Fruit fly (Drosophila melanogaster) whole organism, embryonic: ENCODE measurements around the gene CG42307.

ENCODE experiments used
- BEAF-32 ChIP-seq: fragments of 200-800 bp; sonication (Bioruptor generic); optimal IDR thresholded peaks from 3 replicates; lab custom pipeline; 2017; ENCODE audit warnings: missing biosample characterization, missing genetic modification characterization, mild to moderate bottlenecking, moderate library complexity, missing genetic modification reagents
- CG12155 ChIP-seq: fragments of 200-800 bp; sonication (Bioruptor generic); optimal IDR thresholded peaks from 3 replicates; lab custom pipeline; 2016; ENCODE audit warnings: missing biosample characterization, missing genetic modification characterization
- CG12391 ChIP-seq: fragments of 200-800 bp; sonication (Bioruptor generic); optimal IDR thresholded peaks from 3 replicates; lab custom pipeline; 2018; ENCODE audit warnings: missing biosample characterization, mild to moderate bottlenecking, missing genetic modification characterization, moderate library complexity
- CG13775 ChIP-seq: fragments of 200-800 bp; sonication (Bioruptor generic); optimal IDR thresholded peaks from 3 replicates; lab custom pipeline; 2017; ENCODE audit warnings: missing biosample characterization, mild to moderate bottlenecking, missing genetic modification characterization
- CG15514 ChIP-seq: fragments of 200-800 bp; sonication (Bioruptor generic); optimal IDR thresholded peaks from 3 replicates; lab custom pipeline; 2017; ENCODE audit warnings: missing biosample characterization, missing genetic modification characterization, mild to moderate bottlenecking, moderate library complexity, missing genetic modification reagents
- CG17186 ChIP-seq: fragments of 200-800 bp; sonication (Bioruptor generic); optimal IDR thresholded peaks from 3 replicates; lab custom pipeline; 2017; ENCODE audit warnings: missing biosample characterization, missing genetic modification reagents, missing genetic modification characterization
- CG17802 ChIP-seq: fragments of 200-800 bp; sonication (Bioruptor generic); optimal IDR thresholded peaks from 2 replicates; lab custom pipeline; 2018; ENCODE audit warnings: missing biosample characterization, mild to moderate bottlenecking, missing genetic modification characterization, moderate library complexity
- CG17829 ChIP-seq: fragments of 200-800 bp; optimal IDR thresholded peaks from 2 replicates; lab custom pipeline; 2019; ENCODE audit warnings: missing biosample characterization, mild to moderate bottlenecking, missing genetic modification characterization, moderate library complexity
- CG2712 ChIP-seq: fragments of 200-800 bp; optimal IDR thresholded peaks from 3 replicates; lab custom pipeline; 2019; ENCODE audit warnings: missing biosample characterization, mild to moderate bottlenecking, missing genetic modification characterization, moderate library complexity
- CG3065 ChIP-seq: fragments of 200-800 bp; sonication (Bioruptor generic); optimal IDR thresholded peaks from 2 replicates; lab custom pipeline; 2016; ENCODE audit warnings: missing biosample characterization, missing genetic modification characterization
- CG32532 ChIP-seq: fragments of 200-800 bp; sonication (Bioruptor generic); IDR thresholded peaks from 2 replicates; pipeline ENCODE4 v1.3.6; 2022; ENCODE audit warnings: missing biosample characterization, missing genetic modification characterization
- CG33557 ChIP-seq: fragments of 200-800 bp; sonication (Bioruptor generic); optimal IDR thresholded peaks from 2 replicates; lab custom pipeline; 2019; ENCODE audit warnings: missing biosample characterization, mild to moderate bottlenecking, missing genetic modification characterization, moderate library complexity
- CG4424 ChIP-seq: fragments of 200-800 bp; sonication (Bioruptor generic); optimal IDR thresholded peaks from 3 replicates; lab custom pipeline; 2016; ENCODE audit warnings: missing biosample characterization, missing genetic modification characterization
- CG6654 ChIP-seq: fragments of 200-800 bp; sonication (Bioruptor generic); optimal IDR thresholded peaks from 2 replicates; lab custom pipeline; 2017; ENCODE audit warnings: missing biosample characterization, mild to moderate bottlenecking, missing genetic modification characterization
- CG6791 ChIP-seq: fragments of 200-800 bp; sonication (Bioruptor generic); IDR thresholded peaks from 3 replicates; pipeline ENCODE4 v1.3.6; 2022; ENCODE audit warnings: missing biosample characterization, missing genetic modification characterization; ENCODE audit not compliant: partially characterized antibody
- CG7963 ChIP-seq: fragments of 200-800 bp; sonication (Bioruptor generic); IDR thresholded peaks from 3 replicates; pipeline ENCODE4 v1.3.6; 2022; ENCODE audit warnings: missing biosample characterization, missing genetic modification characterization; ENCODE audit not compliant: partially characterized antibody
- CG8290 ChIP-seq, 3 experiments: fragments of 200-800 bp; sonication (Bioruptor generic); optimal IDR thresholded peaks; 2 replicates each; lab custom pipeline; 2016 to 2019; ENCODE audit warnings: missing biosample characterization in 3 of 3, missing genetic modification characterization in 3 of 3, mild to moderate bottlenecking in 2 of 3, moderate library complexity in 1 of 3
- CG8924 ChIP-seq: fragments of 200-800 bp; optimal IDR thresholded peaks from 3 replicates; lab custom pipeline; 2019; ENCODE audit warnings: missing biosample characterization, mild to moderate bottlenecking, missing genetic modification characterization, moderate library complexity
- CG9797 ChIP-seq: fragments of 200-800 bp; sonication (Bioruptor generic); optimal IDR thresholded peaks from 3 replicates; lab custom pipeline; 2018; ENCODE audit warnings: missing biosample characterization, mild to moderate bottlenecking, missing genetic modification characterization
- CTCF ChIP-seq: fragments of 200-800 bp; sonication (Bioruptor generic); optimal IDR thresholded peaks from 2 replicates; lab custom pipeline; 2017; ENCODE audit warnings: missing biosample characterization, mild to moderate bottlenecking, missing genetic modification characterization, moderate library complexity
- CkIIα-i1 ChIP-seq: fragments of 200-800 bp; sonication (Bioruptor generic); IDR thresholded peaks from 2 replicates; pipeline ENCODE4 v1.3.6; 2022; ENCODE audit warnings: missing biosample characterization, missing genetic modification characterization
- E2f2 ChIP-seq: fragments of 200-800 bp; sonication (Bioruptor generic); IDR thresholded peaks from 2 replicates; pipeline ENCODE4 v1.3.6; 2022; ENCODE audit warnings: missing biosample characterization, missing genetic modification characterization
- Fer1 ChIP-seq: fragments of 200-800 bp; sonication (Bioruptor generic); optimal IDR thresholded peaks from 2 replicates; lab custom pipeline; 2017; ENCODE audit warnings: missing biosample characterization, mild to moderate bottlenecking, missing genetic modification characterization
- HLH4C ChIP-seq: fragments of 200-800 bp; sonication (Bioruptor generic); IDR thresholded peaks from 3 replicates; pipeline ENCODE4 v1.3.6; 2022; ENCODE audit warnings: missing biosample characterization, missing genetic modification characterization; ENCODE audit not compliant: partially characterized antibody
- Hr51 ChIP-seq, 2 experiments: fragments of 200-800 bp; sonication (Bioruptor generic); optimal IDR thresholded peaks; 2 replicates in 1 of 2; 3 replicates in 1 of 2; lab custom pipeline; 2016 to 2018; ENCODE audit warnings: missing biosample characterization in 2 of 2, missing genetic modification characterization in 2 of 2, mild to moderate bottlenecking in 1 of 2, moderate library complexity in 1 of 2
- Lpt ChIP-seq: fragments of >200 bp; optimal IDR thresholded peaks from 2 replicates; lab custom pipeline; 2018; ENCODE audit warnings: missing biosample characterization, missing genetic modification characterization
- MESR4 ChIP-seq: fragments of 200-800 bp; sonication (Bioruptor generic); optimal IDR thresholded peaks from 2 replicates; lab custom pipeline; 2018; ENCODE audit warnings: missing biosample characterization, mild to moderate bottlenecking, missing genetic modification characterization, moderate library complexity
- Med ChIP-seq: fragments of 200-800 bp; sonication (Bioruptor generic); peaks from one replicate; lab custom pipeline; 2016; ENCODE audit warnings: missing biosample characterization, missing genetic modification characterization, mild to moderate bottlenecking, inconsistent platforms, moderate library complexity
- Myb ChIP-seq: fragments of 200-800 bp; sonication (Bioruptor generic); optimal IDR thresholded peaks from 2 replicates; lab custom pipeline; 2016; ENCODE audit warnings: missing biosample characterization, missing genetic modification characterization
- NC2α ChIP-seq: fragments of 200-800 bp; sonication (Bioruptor generic); optimal IDR thresholded peaks from 2 replicates; lab custom pipeline; 2016; ENCODE audit warnings: missing biosample characterization, missing genetic modification characterization
- NFAT ChIP-seq: fragments of 200-800 bp; sonication (Bioruptor generic); IDR thresholded peaks from 2 replicates; pipeline ENCODE4 v1.3.6; 2022; ENCODE audit warnings: missing biosample characterization, missing genetic modification characterization
- Nf-YC ChIP-seq: fragments of 200-800 bp; optimal IDR thresholded peaks from 3 replicates; lab custom pipeline; 2019; ENCODE audit warnings: missing biosample characterization, mild to moderate bottlenecking, missing genetic modification characterization, moderate library complexity
- Opbp ChIP-seq: fragments of 200-800 bp; sonication (Bioruptor generic); IDR thresholded peaks from 3 replicates; pipeline ENCODE4 v1.3.6; 2022; ENCODE audit warnings: missing biosample characterization, missing genetic modification characterization; ENCODE audit not compliant: partially characterized antibody
- Sry-δ ChIP-seq: fragments of 200-800 bp; sonication (Bioruptor generic); optimal IDR thresholded peaks from 2 replicates; lab custom pipeline; 2016; ENCODE audit warnings: missing biosample characterization, missing genetic modification characterization
- YL-1 ChIP-seq: fragments of 200-800 bp; sonication (Bioruptor generic); optimal IDR thresholded peaks from 3 replicates; lab custom pipeline; 2017; ENCODE audit warnings: missing biosample characterization, mild to moderate bottlenecking, missing genetic modification characterization
- bbx ChIP-seq: fragments of 200-800 bp; sonication (Bioruptor generic); IDR thresholded peaks from 2 replicates; pipeline ENCODE4 v1.3.6; 2022; ENCODE audit warnings: missing biosample characterization, missing genetic modification characterization; ENCODE audit not compliant: partially characterized antibody
- chif ChIP-seq, 2 experiments: fragments of 200-800 bp; sonication (Bioruptor generic); optimal IDR thresholded peaks; 3 replicates each; lab custom pipeline; 2016; ENCODE audit warnings: missing biosample characterization in 2 of 2, missing genetic modification characterization in 2 of 2
- chinmo ChIP-seq: fragments of 200-800 bp; sonication (Bioruptor generic); IDR thresholded peaks from 4 replicates; pipeline ENCODE4 v1.3.6; 2022; ENCODE audit warnings: missing biosample characterization, missing genetic modification characterization; ENCODE audit not compliant: partially characterized antibody
- dm ChIP-seq: fragments of 200-800 bp; sonication (Bioruptor generic); optimal IDR thresholded peaks from 3 replicates; lab custom pipeline; 2016; ENCODE audit warnings: missing biosample characterization, missing genetic modification characterization
- insv ChIP-seq, 2 experiments: fragments of 200-800 bp; sonication (Bioruptor generic); optimal IDR thresholded peaks; 3 replicates each; lab custom pipeline; 2016 to 2018; ENCODE audit warnings: missing biosample characterization in 2 of 2, missing genetic modification characterization in 2 of 2
- knrl ChIP-seq: fragments of 200-800 bp; sonication (Bioruptor generic); IDR thresholded peaks from 3 replicates; pipeline ENCODE4 v1.3.6; 2022; ENCODE audit warnings: missing biosample characterization, missing genetic modification characterization; ENCODE audit not compliant: partially characterized antibody
- nom ChIP-seq: fragments of 200-800 bp; sonication (Bioruptor generic); optimal IDR thresholded peaks from 2 replicates; lab custom pipeline; 2017; ENCODE audit warnings: missing biosample characterization, missing genetic modification characterization, mild to moderate bottlenecking, moderate library complexity, missing genetic modification reagents
- pzg ChIP-seq: fragments of 200-800 bp; sonication (Bioruptor generic); optimal IDR thresholded peaks from 3 replicates; lab custom pipeline; 2018; ENCODE audit warnings: missing biosample characterization, mild to moderate bottlenecking, missing genetic modification characterization, moderate library complexity
- stwl ChIP-seq: fragments of 200-800 bp; sonication (Bioruptor generic); optimal IDR thresholded peaks from 3 replicates; lab custom pipeline; 2018; ENCODE audit warnings: missing biosample characterization, mild to moderate bottlenecking, missing genetic modification characterization, moderate library complexity
- trem ChIP-seq: fragments of 200-800 bp; optimal IDR thresholded peaks from 3 replicates; lab custom pipeline; 2019; ENCODE audit warnings: missing biosample characterization, mild to moderate bottlenecking, missing genetic modification characterization, moderate library complexity
- twi ChIP-seq: fragments of 200-800 bp; optimal IDR thresholded peaks from 2 replicates; lab custom pipeline; 2019; ENCODE audit warnings: missing biosample characterization, mild to moderate bottlenecking, missing genetic modification characterization, moderate library complexity
- unc-4 ChIP-seq: fragments of 200-800 bp; sonication (Bioruptor generic); IDR thresholded peaks from 2 replicates; pipeline ENCODE4 v1.3.6; 2022; ENCODE audit warnings: missing biosample characterization, missing genetic modification characterization; ENCODE audit not compliant: partially characterized antibody
- vvl ChIP-seq: fragments of 200-800 bp; sonication (Bioruptor generic); IDR thresholded peaks from 2 replicates; pipeline ENCODE4 v1.3.6; 2022; ENCODE audit warnings: missing biosample characterization, missing genetic modification characterization

CG42307 gene

dm6 chr3L:7334990-7335389 lies 6.1 kb downstream of the CG42307 start, which contains the start of the genes wrm1 and wrm2 (continued):
- TF ChIP-seq BEAF-32 (peak; percentile 74), CG4424 (GFP tag; lab: Kevin White, UChicago) (peak; percentile 14), chif (GFP tag; optimal IDR thresholded peaks at IDR 0.05; lab: Kevin White, UChicago) (no peak), CG9797 (peak; percentile 25), CG17829 (tag; lab: Kevin White, UChicago) (peak; percentile 22), nom (peak; percentile 28), Med (GFP tag; lab: Kevin White, UChicago) (peak; percentile 84), YL-1 (GFP tag; lab: Kevin White, UChicago) (peak; percentile 93), Myb (GFP tag; lab: Kevin White, UChicago) (peak; percentile 28), Lpt (GFP tag; lab: Kevin White, UChicago) (no peak), CG6791 (GFP tag; lab: Robert Waterston, UW) (peak; percentile 67), CG7963 (GFP tag; lab: Robert Waterston, UW) (0 out of 3 replicates have a peak, but pooled peaks have one; percentile 26), trem (peak; percentile 55), Sry-δ (GFP tag; lab: Kevin White, UChicago) (peak; percentile 90), vvl (GFP tag; lab: Robert Waterston, UW) (0 out of 2 replicates have a peak, but pooled peaks have one; percentile 26), CG3065 (GFP tag; lab: Kevin White, UChicago) (peak; percentile 66), twi (no peak), NC2α (no peak), Fer1 (GFP tag; lab: Kevin White, UChicago) (peak; percentile 11), CG33557 (GFP tag; lab: Kevin White, UChicago) (peak; percentile 43), knrl (GFP tag; lab: Robert Waterston, UW) (peak; percentile 56; the same call in 1 of the 3 replicates), NFAT (GFP tag; lab: Robert Waterston, UW) (no peak), Opbp (GFP tag; lab: Robert Waterston, UW) (peak; percentile 63; the same call in 2 of the 3 replicates), CG6654 (GFP tag; lab: Kevin White, UChicago) (no peak), CTCF (GFP tag; lab: Kevin White, UChicago) (no peak), HLH4C (peak; percentile 53; the same call in 2 of the 3 replicates), CG15514 (GFP tag; lab: Kevin White, UChicago) (peak; percentile 38), CG8290 (GFP tag; optimal IDR thresholded peaks at IDR 0.05; lab: Kevin White, UChicago) (peak; percentile 38), CG8290 (tag; optimal IDR thresholded peaks at IDR 0.05; lab: Kevin White, UChicago) (peak in 1 of 2 experiments; percentile 95), CG2712 (peak; percentile 42), unc-4 (GFP tag; lab: Robert Waterston, UW) (peak; percentile 62), Nf-YC (tag; lab: Kevin White, UChicago) (peak; percentile 10), CG12391 (tag; lab: Kevin White, UChicago) (peak; percentile 29), CkIIα-i1 (GFP tag; lab: Robert Waterston, UW) (no peak), bbx (GFP tag; lab: Robert Waterston, UW) (peak; percentile 79), CG13775 (no peak), stwl (tag; lab: Kevin White, UChicago) (peak; percentile 76), CG32532 (no peak), Hr51 (GFP tag; optimal IDR thresholded peaks at IDR 0.05; lab: Kevin White, UChicago) (peak in 1 of 2 experiments; percentile 15), chinmo (GFP tag; lab: Robert Waterston, UW) (0 out of 4 replicates have a peak, but pooled peaks have one; percentile 13), MESR4 (peak; percentile 98), insv (GFP tag; optimal IDR thresholded peaks at IDR 0.05; lab: Kevin White, UChicago) (peak in 1 of 2 experiments; percentile 60), CG12155 (peak; percentile 44), CG17186 (GFP tag; lab: Kevin White, UChicago) (peak; percentile 7), pzg (GFP tag; lab: Kevin White, UChicago) (peak; percentile 59), CG17802 (no peak), dm (peak; percentile 54), CG8924 (peak; percentile 66), E2f2 (GFP tag; lab: Robert Waterston, UW) (peak; percentile 48; the same call in 1 of the 2 replicates)
